Worm (Caenorhabditis elegans): ENCODE data around the gene pyp-1.

DNA sequence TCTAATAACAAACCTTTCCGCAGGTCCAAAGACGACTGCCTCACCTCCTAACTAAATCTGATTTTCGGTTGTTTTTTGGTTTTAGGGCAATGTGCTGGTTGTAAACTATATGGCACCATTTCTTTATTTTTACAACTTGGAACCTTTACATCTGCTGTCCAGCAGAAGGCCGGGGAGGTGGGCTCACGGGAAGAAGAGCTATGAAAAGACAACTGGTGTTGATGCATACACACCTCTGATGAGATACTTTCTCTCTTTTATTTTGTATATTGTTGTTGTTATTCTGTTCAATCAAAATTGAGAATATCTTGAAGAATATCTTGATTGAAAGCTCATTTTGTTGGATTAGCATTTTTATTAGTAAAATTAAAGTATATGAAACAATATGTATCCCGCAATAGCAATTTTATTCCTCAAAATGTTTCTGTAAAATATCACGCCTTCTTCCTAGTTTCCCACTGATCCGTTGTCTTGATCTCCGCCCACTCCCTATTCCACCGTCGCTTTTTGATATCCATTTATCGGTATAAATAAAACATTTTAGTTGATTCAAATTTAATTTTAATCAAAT is 21.0 kb downstream of the pyp-1 start, which contains the start of gene dhp-2:
- TF ChIP-seq alr-1 (tag; optimal IDR thresholded peaks at IDR 0.05) (no peak), nhr-237 (tag; optimal IDR thresholded peaks at IDR 0.05) (no peak), ceh-82 (tag; optimal IDR thresholded peaks at IDR 0.05) (no peak), egl-27 (tag; optimal IDR thresholded peaks at IDR 0.05) (no peak), nhr-25 (tag; optimal IDR thresholded peaks at IDR 0.05) (no peak), crh-2 (tag; optimal IDR thresholded peaks at IDR 0.05) (no peak), ztf-4 (tag; optimal IDR thresholded peaks at IDR 0.05) (no peak), ZK546.5 (tag; optimal IDR thresholded peaks at IDR 0.05) (no peak), unc-39 (tag; optimal IDR thresholded peaks at IDR 0.05) (no peak), nhr-6 (tag; optimal IDR thresholded peaks at IDR 0.05) (no peak), fos-1 (tag; optimal IDR thresholded peaks at IDR 0.05) (no peak), ama-1 (optimal IDR thresholded peaks at IDR 0.05) (no peak), R02D3.7 (tag; optimal IDR thresholded peaks at IDR 0.05) (no peak), Y55F3AM.14 (GFP tag; optimal IDR thresholded peaks at IDR 0.05) (no peak)

Data from whole organism, L2 larva.